Fruit fly (Drosophila melanogaster) whole organism, embryonic: ENCODE results near the gene CG8149.

ENCODE experiments used
- Abd-B ChIP-seq: fragments of 200-800 bp; sonication (Bioruptor generic); optimal IDR thresholded peaks from 2 replicates; lab custom pipeline; 2018; ENCODE audit warnings: missing biosample characterization, mild to moderate bottlenecking, missing genetic modification characterization, moderate library complexity
- Adf1 ChIP-seq: fragments of 200-800 bp; sonication (Bioruptor generic); IDR thresholded peaks from 2 replicates; pipeline ENCODE4 v1.3.6; 2022; ENCODE audit warnings: missing biosample characterization, missing genetic modification characterization
- Atf6 ChIP-seq: fragments of 200-800 bp; sonication (Bioruptor generic); IDR thresholded peaks from 2 replicates; pipeline ENCODE4 v1.3.6; 2022; ENCODE audit warnings: missing biosample characterization, missing genetic modification characterization
- Blimp-1 ChIP-seq: fragments of 200-800 bp; sonication (Bioruptor generic); optimal IDR thresholded peaks from 3 replicates; lab custom pipeline; 2018; ENCODE audit warnings: missing biosample characterization, missing genetic modification characterization, mild to moderate bottlenecking, moderate library complexity, missing genetic modification reagents
- CG10147 ChIP-seq: fragments of 200-800 bp; sonication (Bioruptor generic); optimal IDR thresholded peaks from 2 replicates; lab custom pipeline; 2019; ENCODE audit warnings: missing biosample characterization, mild to moderate bottlenecking, missing genetic modification characterization, moderate library complexity
- CG12942 ChIP-seq: fragments of 200-800 bp; sonication (Bioruptor generic); optimal IDR thresholded peaks from 3 replicates; lab custom pipeline; 2016; ENCODE audit warnings: missing biosample characterization, missing genetic modification characterization
- CG14050 ChIP-seq: fragments of 200-800 bp; sonication (Bioruptor generic); IDR thresholded peaks from 3 replicates; pipeline ENCODE4 v1.3.6; 2022; ENCODE audit warnings: missing biosample characterization, missing genetic modification characterization
- CG1529 ChIP-seq: fragments of 200-800 bp; sonication (Bioruptor generic); optimal IDR thresholded peaks from 3 replicates; lab custom pipeline; 2018; ENCODE audit warnings: missing biosample characterization, missing genetic modification characterization
- CG16813 ChIP-seq: fragments of 200-800 bp; sonication (Bioruptor generic); IDR thresholded peaks from 3 replicates; pipeline ENCODE4 v1.3.6; 2022; ENCODE audit warnings: missing biosample characterization, missing genetic modification characterization; ENCODE audit not compliant: partially characterized antibody
- CG17186 ChIP-seq: fragments of 200-800 bp; sonication (Bioruptor generic); optimal IDR thresholded peaks from 3 replicates; lab custom pipeline; 2017; ENCODE audit warnings: missing biosample characterization, missing genetic modification reagents, missing genetic modification characterization
- CG2712 ChIP-seq: fragments of 200-800 bp; optimal IDR thresholded peaks from 3 replicates; lab custom pipeline; 2019; ENCODE audit warnings: missing biosample characterization, mild to moderate bottlenecking, missing genetic modification characterization, moderate library complexity
- CG33557 ChIP-seq: fragments of 200-800 bp; sonication (Bioruptor generic); optimal IDR thresholded peaks from 2 replicates; lab custom pipeline; 2019; ENCODE audit warnings: missing biosample characterization, mild to moderate bottlenecking, missing genetic modification characterization, moderate library complexity
- CG4328 ChIP-seq: fragments of 200-800 bp; sonication (Bioruptor generic); optimal IDR thresholded peaks from 3 replicates; lab custom pipeline; 2017; ENCODE audit warnings: missing biosample characterization, missing genetic modification reagents, missing genetic modification characterization
- CG8359 ChIP-seq: fragments of 200-800 bp; sonication (Bioruptor generic); optimal IDR thresholded peaks from 2 replicates; lab custom pipeline; 2017; ENCODE audit warnings: missing biosample characterization, mild to moderate bottlenecking, missing genetic modification characterization, borderline replicate concordance
- Chrac-16 ChIP-seq: fragments of 200-800 bp; sonication (Bioruptor generic); optimal IDR thresholded peaks from 3 replicates; lab custom pipeline; 2016; ENCODE audit warnings: missing biosample characterization, missing genetic modification characterization
- Dad ChIP-seq: fragments of 200-800 bp; sonication (Bioruptor generic); optimal IDR thresholded peaks from 3 replicates; lab custom pipeline; 2016; ENCODE audit warnings: missing biosample characterization, missing genetic modification characterization
- Dip3 ChIP-seq: fragments of 200-800 bp; sonication (Bioruptor generic); optimal IDR thresholded peaks from 3 replicates; lab custom pipeline; 2016; ENCODE audit warnings: missing biosample characterization, missing genetic modification characterization
- Fer1 ChIP-seq: fragments of 200-800 bp; sonication (Bioruptor generic); optimal IDR thresholded peaks from 2 replicates; lab custom pipeline; 2017; ENCODE audit warnings: missing biosample characterization, mild to moderate bottlenecking, missing genetic modification characterization
- Fer3 ChIP-seq: fragments of 200-800 bp; sonication (Bioruptor generic); optimal IDR thresholded peaks from 2 replicates; lab custom pipeline; 2018; ENCODE audit warnings: missing biosample characterization, mild to moderate bottlenecking, missing genetic modification characterization, moderate library complexity
- HmgZ ChIP-seq: fragments of 200-800 bp; sonication (Bioruptor generic); optimal IDR thresholded peaks from 2 replicates; lab custom pipeline; 2018; ENCODE audit warnings: missing biosample characterization, mild to moderate bottlenecking, missing genetic modification characterization
- Hsf ChIP-seq: fragments of 200-800 bp; sonication (Bioruptor generic); optimal IDR thresholded peaks from 3 replicates; lab custom pipeline; 2016; ENCODE audit warnings: missing biosample characterization, missing genetic modification characterization
- Neu2 ChIP-seq: fragments of 200-800 bp; sonication (Bioruptor generic); optimal IDR thresholded peaks from 3 replicates; lab custom pipeline; 2016; ENCODE audit warnings: missing biosample characterization, missing genetic modification characterization, borderline replicate concordance
- Pdp1 ChIP-seq, 2 experiments: fragments of 200-800 bp; sonication (Bioruptor generic); optimal IDR thresholded peaks; 3 replicates each; lab custom pipeline; 2016; ENCODE audit warnings: missing biosample characterization in 2 of 2, missing genetic modification characterization in 2 of 2, mild to moderate bottlenecking in 1 of 2, moderate library complexity in 1 of 2
- Poxn ChIP-seq: fragments of 200-800 bp; sonication (Bioruptor generic); IDR thresholded peaks from 2 replicates; pipeline ENCODE4 v1.3.6; 2022; ENCODE audit warnings: missing biosample characterization, missing genetic modification characterization
- Rfx ChIP-seq: fragments of 200-800 bp; sonication (Bioruptor generic); IDR thresholded peaks from 2 replicates; pipeline ENCODE4 v1.3.6; 2022; ENCODE audit warnings: missing biosample characterization, missing genetic modification characterization
- Tbp ChIP-seq: fragments of >200 bp; optimal IDR thresholded peaks from 2 replicates; lab custom pipeline; 2018; ENCODE audit warnings: missing biosample characterization, missing genetic modification characterization
- ato ChIP-seq: fragments of 200-800 bp; sonication (Bioruptor generic); IDR thresholded peaks from 2 replicates; pipeline ENCODE4 v1.3.6; 2022; ENCODE audit warnings: missing biosample characterization, missing genetic modification characterization; ENCODE audit not compliant: partially characterized antibody
- az2 ChIP-seq: fragments of 200-800 bp; sonication (Bioruptor generic); optimal IDR thresholded peaks from 3 replicates; lab custom pipeline; 2016; ENCODE audit warnings: missing biosample characterization, missing genetic modification characterization
- dati ChIP-seq: fragments of 200-800 bp; sonication (Bioruptor generic); IDR thresholded peaks from 2 replicates; pipeline ENCODE4 v1.3.6; 2022; ENCODE audit warnings: missing biosample characterization, missing genetic modification characterization
- disco-r ChIP-seq: fragments of 200-800 bp; sonication (Bioruptor generic); optimal IDR thresholded peaks from 2 replicates; lab custom pipeline; 2016; ENCODE audit warnings: missing biosample characterization, missing genetic modification characterization
- dpn ChIP-seq, 2 experiments: fragments of 200-800 bp; sonication (Bioruptor generic); optimal IDR thresholded peaks; 3 replicates each; lab custom pipeline; 2016; ENCODE audit warnings: missing biosample characterization in 2 of 2, missing genetic modification characterization in 2 of 2
- emc ChIP-seq: fragments of 200-800 bp; sonication (Bioruptor generic); optimal IDR thresholded peaks from 2 replicates; lab custom pipeline; 2016; ENCODE audit warnings: missing biosample characterization, missing genetic modification characterization
- exex ChIP-seq: fragments of 200-800 bp; sonication (Bioruptor generic); optimal IDR thresholded peaks from 4 replicates; lab custom pipeline; 2018; ENCODE audit warnings: missing biosample characterization, mild to moderate bottlenecking, missing genetic modification characterization, moderate library complexity
- fd3F ChIP-seq: fragments of 200-800 bp; sonication (Bioruptor generic); optimal IDR thresholded peaks from 2 replicates; lab custom pipeline; 2018; ENCODE audit warnings: missing biosample characterization, mild to moderate bottlenecking, missing genetic modification characterization, moderate library complexity
- gem ChIP-seq: fragments of 200-800 bp; sonication (Bioruptor generic); optimal IDR thresholded peaks from 2 replicates; lab custom pipeline; 2019; ENCODE audit warnings: missing biosample characterization, mild to moderate bottlenecking, missing genetic modification characterization, moderate library complexity
- kah ChIP-seq: fragments of 200-800 bp; sonication (Bioruptor generic); optimal IDR thresholded peaks from 2 replicates; lab custom pipeline; 2018; ENCODE audit warnings: missing biosample characterization, mild to moderate bottlenecking, missing genetic modification characterization
- lilli ChIP-seq: fragments of 200-800 bp; sonication (Bioruptor generic); optimal IDR thresholded peaks from 3 replicates; lab custom pipeline; 2016; ENCODE audit warnings: missing biosample characterization, missing genetic modification characterization
- luna ChIP-seq: fragments of 200-800 bp; sonication (Bioruptor generic); optimal IDR thresholded peaks from 2 replicates; lab custom pipeline; 2016; ENCODE audit warnings: missing biosample characterization, missing genetic modification characterization
- maf-S ChIP-seq: fragments of 200-800 bp; sonication (Bioruptor generic); optimal IDR thresholded peaks from 2 replicates; lab custom pipeline; 2016; ENCODE audit warnings: missing biosample characterization, missing genetic modification characterization
- mirr ChIP-seq: fragments of 200-800 bp; sonication (Bioruptor generic); optimal IDR thresholded peaks from 3 replicates; lab custom pipeline; 2018; ENCODE audit warnings: missing biosample characterization, mild to moderate bottlenecking, missing genetic modification characterization
- nmo ChIP-seq: fragments of 200-800 bp; sonication (Bioruptor generic); optimal IDR thresholded peaks from 2 replicates; lab custom pipeline; 2018; ENCODE audit warnings: missing biosample characterization, mild to moderate bottlenecking, missing genetic modification characterization, moderate library complexity
- pan ChIP-seq, 4 experiments: fragments of >200 bp in 3 of 4; fragments of 200-800 bp in 1 of 4; sonication (Bioruptor generic) in 1 of 4; optimal IDR thresholded peaks in 3 of 4; IDR thresholded peaks in 1 of 4; 2 replicates each; pipeline versions ENCODE4 v1.3.6 to Lab custom; 2017 to 2022; ENCODE audit warnings: missing biosample characterization in 2 of 4, missing genetic modification characterization in 2 of 4, mixed read lengths in 1 of 4
- pb ChIP-seq: fragments of 200-800 bp; sonication (Bioruptor generic); optimal IDR thresholded peaks from 3 replicates; lab custom pipeline; 2016; ENCODE audit warnings: missing biosample characterization, missing genetic modification characterization
- pfk ChIP-seq: fragments of 200-800 bp; sonication (Bioruptor generic); optimal IDR thresholded peaks from 2 replicates; lab custom pipeline; 2018; ENCODE audit warnings: missing biosample characterization, mild to moderate bottlenecking, missing genetic modification characterization, moderate library complexity
- rib ChIP-seq: fragments of 200-800 bp; sonication (Bioruptor generic); IDR thresholded peaks from 2 replicates; pipeline ENCODE4 v1.3.6; 2022; ENCODE audit warnings: missing biosample characterization, missing genetic modification characterization
- salm ChIP-seq: fragments of 200-800 bp; sonication (Bioruptor generic); optimal IDR thresholded peaks from 2 replicates; lab custom pipeline; 2018; ENCODE audit warnings: missing biosample characterization, mild to moderate bottlenecking, missing genetic modification characterization
- sim ChIP-seq: fragments of 200-800 bp; sonication (Bioruptor generic); IDR thresholded peaks from 2 replicates; pipeline ENCODE4 v1.3.6; 2022; ENCODE audit warnings: missing biosample characterization, missing genetic modification characterization
- sr ChIP-seq: fragments of 200-800 bp; sonication (Bioruptor generic); IDR thresholded peaks from 3 replicates; pipeline ENCODE4 v1.3.6; 2022; ENCODE audit warnings: missing biosample characterization, missing genetic modification characterization
- tna ChIP-seq: fragments of 200-800 bp; sonication (Bioruptor generic); IDR thresholded peaks from 2 replicates; pipeline ENCODE4 v1.3.6; 2022; ENCODE audit warnings: missing biosample characterization, missing genetic modification characterization; ENCODE audit not compliant: partially characterized antibody
- trh ChIP-seq: fragments of 200-800 bp; sonication (Bioruptor generic); optimal IDR thresholded peaks from 2 replicates; lab custom pipeline; 2016; ENCODE audit warnings: missing biosample characterization, missing genetic modification characterization

The CG8149 gene

dm6 chr3R:9513052-9513420, 8.6 kb downstream of the CG8149 start, which contains the start of the genes Ras85D and Rlb1 (continued):
- TF ChIP-seq Pdp1 (GFP tag; optimal IDR thresholded peaks at IDR 0.05; lab: Kevin White, UChicago) (peak; percentile 68 to 86), Blimp-1 (GFP tag; lab: Kevin White, UChicago) (no peak), CG4328 (peak; percentile 56), CG8359 (GFP tag; lab: Kevin White, UChicago) (no peak), Dad (GFP tag; lab: Kevin White, UChicago) (peak; percentile 67), dati (GFP tag; lab: Robert Waterston, UW) (no peak), dpn (GFP tag; optimal IDR thresholded peaks at IDR 0.05; lab: Kevin White, UChicago) (peak; percentile 83), sr (GFP tag; lab: Robert Waterston, UW) (no peak), maf-S (GFP tag; lab: Kevin White, UChicago) (peak; percentile 67), pb (GFP tag; lab: Kevin White, UChicago) (peak; percentile 62), trh (GFP tag; lab: Kevin White, UChicago) (peak; percentile 35), Poxn (GFP tag; lab: Robert Waterston, UW) (no peak), Dip3 (GFP tag; lab: Kevin White, UChicago) (peak; percentile 73), Abd-B (GFP tag; lab: Kevin White, UChicago) (no peak), gem (peak; percentile 77), Adf1 (GFP tag; lab: Robert Waterston, UW) (no peak), pan (optimal IDR thresholded peaks at IDR 0.05; lab: Kevin White, UChicago) (no peak), pan (GFP tag; optimal IDR thresholded peaks at IDR 0.05 in 1 of 2, IDR thresholded peaks at IDR 0.05 in 1 of 2) (no peak), Atf6 (no peak), fd3F (GFP tag; lab: Kevin White, UChicago) (peak; percentile 50), CG17186 (peak; percentile 85), lilli (GFP tag; lab: Kevin White, UChicago) (peak; percentile 88), CG10147 (peak; percentile 70), Fer3 (tag; lab: Kevin White, UChicago) (peak; percentile 76), exex (peak; percentile 35), Neu2 (peak; percentile 38), az2 (GFP tag; lab: Kevin White, UChicago) (peak; percentile 63), tna (GFP tag; lab: Robert Waterston, UW) (no peak), HmgZ (tag; lab: Kevin White, UChicago) (peak; percentile 86), Fer1 (GFP tag; lab: Kevin White, UChicago) (peak; percentile 69), CG16813 (GFP tag; lab: Robert Waterston, UW) (no peak), kah (no peak), CG14050 (GFP tag; lab: Robert Waterston, UW) (no peak), luna (GFP tag; lab: Kevin White, UChicago) (peak; percentile 73), CG33557 (GFP tag; lab: Kevin White, UChicago) (peak; percentile 40), Tbp (GFP tag; lab: Kevin White, UChicago) (no peak), disco-r (GFP tag; lab: Kevin White, UChicago) (no peak), rib (GFP tag; lab: Robert Waterston, UW) (no peak), pfk (GFP tag; lab: Kevin White, UChicago) (peak; percentile 35), Hsf (GFP tag; lab: Kevin White, UChicago) (peak; percentile 75), CG12942 (GFP tag; lab: Kevin White, UChicago) (peak; percentile 67), Chrac-16 (GFP tag; lab: Kevin White, UChicago) (peak; percentile 78), sim (GFP tag; lab: Robert Waterston, UW) (no peak), nmo (peak; percentile 84), CG2712 (tag; lab: Kevin White, UChicago) (peak; percentile 71), Rfx (GFP tag; lab: Robert Waterston, UW) (no peak), salm (tag; lab: Kevin White, UChicago) (no peak), ato (GFP tag; lab: Robert Waterston, UW) (no peak), mirr (GFP tag; lab: Kevin White, UChicago) (peak; percentile 69), CG1529 (GFP tag; lab: Kevin White, UChicago) (no peak), emc (GFP tag; lab: Kevin White, UChicago) (peak; percentile 37)
